Fruit fly (Drosophila melanogaster) whole organism, embryonic: ENCODE measurements around the gene Antdh.

ENCODE experiments used
- ATbp ChIP-seq: fragments of 200-800 bp; sonication (Bioruptor generic); optimal IDR thresholded peaks from 2 replicates; lab custom pipeline; 2017; ENCODE audit warnings: missing biosample characterization, mild to moderate bottlenecking, missing genetic modification characterization, missing genetic modification reagents
- Adf1 ChIP-seq: fragments of 200-800 bp; sonication (Bioruptor generic); IDR thresholded peaks from 2 replicates; pipeline ENCODE4 v1.3.6; 2022; ENCODE audit warnings: missing biosample characterization, missing genetic modification characterization
- CG10321 ChIP-seq: fragments of 200-800 bp; sonication (Bioruptor generic); IDR thresholded peaks from 2 replicates; pipeline ENCODE4 v1.3.6; 2022; ENCODE audit warnings: missing biosample characterization, missing genetic modification characterization
- CG11247 ChIP-seq: fragments of 200-800 bp; sonication (Bioruptor generic); IDR thresholded peaks from 2 replicates; pipeline ENCODE4 v1.3.6; 2022; ENCODE audit warnings: missing biosample characterization, missing genetic modification characterization
- CG13424 ChIP-seq: fragments of 200-800 bp; sonication (Bioruptor generic); optimal IDR thresholded peaks from 2 replicates; lab custom pipeline; 2019; ENCODE audit warnings: missing biosample characterization, mild to moderate bottlenecking, missing genetic modification characterization, moderate library complexity
- CG18011 ChIP-seq: fragments of 200-800 bp; sonication (Bioruptor generic); optimal IDR thresholded peaks from 2 replicates; lab custom pipeline; 2017; ENCODE audit warnings: missing biosample characterization, missing genetic modification characterization, mild to moderate bottlenecking, moderate library complexity, missing genotype
- CG18262 ChIP-seq: fragments of 200-800 bp; optimal IDR thresholded peaks from 3 replicates; lab custom pipeline; 2019; ENCODE audit warnings: missing biosample characterization, mild to moderate bottlenecking, missing genetic modification characterization, moderate library complexity
- CG2199 ChIP-seq: fragments of 200-800 bp; sonication (Bioruptor generic); IDR thresholded peaks from 3 replicates; pipeline ENCODE4 v1.3.6; 2022; ENCODE audit warnings: missing biosample characterization, missing genetic modification characterization
- CG30431 ChIP-seq: fragments of 200-800 bp; sonication (Bioruptor generic); optimal IDR thresholded peaks from 2 replicates; lab custom pipeline; 2017; ENCODE audit warnings: missing biosample characterization, missing genetic modification characterization
- CG3065 ChIP-seq: fragments of 200-800 bp; sonication (Bioruptor generic); optimal IDR thresholded peaks from 2 replicates; lab custom pipeline; 2016; ENCODE audit warnings: missing biosample characterization, missing genetic modification characterization
- CG31388 ChIP-seq: fragments of 200-800 bp; sonication (Bioruptor generic); optimal IDR thresholded peaks from 2 replicates; lab custom pipeline; 2016; ENCODE audit warnings: missing biosample characterization, missing genetic modification characterization
- CG32772 ChIP-seq: fragments of 200-800 bp; sonication (Bioruptor generic); IDR thresholded peaks from 2 replicates; pipeline ENCODE4 v1.3.6; 2022; ENCODE audit warnings: missing biosample characterization, missing genetic modification characterization
- CG4820 ChIP-seq: fragments of 200-800 bp; sonication (Bioruptor generic); optimal IDR thresholded peaks from 3 replicates; lab custom pipeline; 2016; ENCODE audit warnings: missing biosample characterization, missing genetic modification characterization
- CG7271 ChIP-seq: fragments of 200-800 bp; sonication (Bioruptor generic); optimal IDR thresholded peaks from 2 replicates; lab custom pipeline; 2018; ENCODE audit warnings: missing biosample characterization, mild to moderate bottlenecking, missing genetic modification characterization, moderate library complexity
- CG7839 ChIP-seq: fragments of 200-800 bp; sonication (Bioruptor generic); optimal IDR thresholded peaks from 3 replicates; lab custom pipeline; 2018; ENCODE audit warnings: missing biosample characterization, mild to moderate bottlenecking, missing genetic modification characterization, moderate library complexity
- CG8359 ChIP-seq: fragments of 200-800 bp; sonication (Bioruptor generic); optimal IDR thresholded peaks from 2 replicates; lab custom pipeline; 2017; ENCODE audit warnings: missing biosample characterization, mild to moderate bottlenecking, missing genetic modification characterization, borderline replicate concordance
- CG8924 ChIP-seq: fragments of 200-800 bp; optimal IDR thresholded peaks from 3 replicates; lab custom pipeline; 2019; ENCODE audit warnings: missing biosample characterization, mild to moderate bottlenecking, missing genetic modification characterization, moderate library complexity
- CG8944 ChIP-seq: fragments of 200-800 bp; sonication (Bioruptor generic); optimal IDR thresholded peaks from 3 replicates; lab custom pipeline; 2016; ENCODE audit warnings: missing biosample characterization, missing genetic modification characterization
- Chrac-16 ChIP-seq: fragments of 200-800 bp; sonication (Bioruptor generic); optimal IDR thresholded peaks from 3 replicates; lab custom pipeline; 2016; ENCODE audit warnings: missing biosample characterization, missing genetic modification characterization
- Deaf1 ChIP-seq: fragments of 200-800 bp; optimal IDR thresholded peaks from 3 replicates; lab custom pipeline; 2019; ENCODE audit warnings: missing biosample characterization, mild to moderate bottlenecking, missing genetic modification characterization, moderate library complexity
- Dip3 ChIP-seq: fragments of 200-800 bp; sonication (Bioruptor generic); optimal IDR thresholded peaks from 3 replicates; lab custom pipeline; 2016; ENCODE audit warnings: missing biosample characterization, missing genetic modification characterization
- Dll ChIP-seq: fragments of 200-800 bp; sonication (Bioruptor generic); IDR thresholded peaks from 4 replicates; pipeline ENCODE4 v1.3.6; 2022; ENCODE audit warnings: missing biosample characterization, missing genetic modification characterization; ENCODE audit not compliant: partially characterized antibody
- Dref ChIP-seq: fragments of 200-800 bp; sonication (Bioruptor generic); IDR thresholded peaks from 2 replicates; pipeline ENCODE4 v1.3.6; 2022; ENCODE audit warnings: missing biosample characterization, missing genetic modification characterization
- Fer3 ChIP-seq: fragments of 200-800 bp; sonication (Bioruptor generic); optimal IDR thresholded peaks from 2 replicates; lab custom pipeline; 2018; ENCODE audit warnings: missing biosample characterization, mild to moderate bottlenecking, missing genetic modification characterization, moderate library complexity
- Gug ChIP-seq: fragments of 200-800 bp; sonication (Bioruptor generic); IDR thresholded peaks from 4 replicates; pipeline ENCODE4 v1.3.6; 2022; ENCODE audit warnings: missing biosample characterization, missing genetic modification characterization
- HLH4C ChIP-seq: fragments of 200-800 bp; sonication (Bioruptor generic); IDR thresholded peaks from 3 replicates; pipeline ENCODE4 v1.3.6; 2022; ENCODE audit warnings: missing biosample characterization, missing genetic modification characterization; ENCODE audit not compliant: partially characterized antibody
- HLH54F ChIP-seq: fragments of 200-800 bp; sonication (Bioruptor generic); optimal IDR thresholded peaks from 3 replicates; lab custom pipeline; 2016; ENCODE audit warnings: missing biosample characterization, missing genetic modification characterization
- Hey ChIP-seq: fragments of 200-800 bp; sonication (Bioruptor generic); optimal IDR thresholded peaks from 3 replicates; lab custom pipeline; 2018; ENCODE audit warnings: missing biosample characterization, mild to moderate bottlenecking, missing genetic modification characterization
- Hr51 ChIP-seq, 2 experiments: fragments of 200-800 bp; sonication (Bioruptor generic); optimal IDR thresholded peaks; 2 replicates in 1 of 2; 3 replicates in 1 of 2; lab custom pipeline; 2016 to 2018; ENCODE audit warnings: missing biosample characterization in 2 of 2, missing genetic modification characterization in 2 of 2, mild to moderate bottlenecking in 1 of 2, moderate library complexity in 1 of 2
- Hsf ChIP-seq: fragments of 200-800 bp; sonication (Bioruptor generic); optimal IDR thresholded peaks from 3 replicates; lab custom pipeline; 2016; ENCODE audit warnings: missing biosample characterization, missing genetic modification characterization
- MBD-R2 ChIP-seq: fragments of 200-800 bp; sonication (Bioruptor generic); IDR thresholded peaks from 2 replicates; pipeline ENCODE4 v1.3.6; 2022; ENCODE audit warnings: missing biosample characterization, missing genetic modification characterization
- MESR4 ChIP-seq: fragments of 200-800 bp; sonication (Bioruptor generic); optimal IDR thresholded peaks from 2 replicates; lab custom pipeline; 2018; ENCODE audit warnings: missing biosample characterization, mild to moderate bottlenecking, missing genetic modification characterization, moderate library complexity
- Sox102F ChIP-seq: fragments of 200-800 bp; sonication (Bioruptor generic); optimal IDR thresholded peaks from 2 replicates; lab custom pipeline; 2018; ENCODE audit warnings: missing biosample characterization, mild to moderate bottlenecking, missing genetic modification characterization, moderate library complexity
- al ChIP-seq: fragments of 200-800 bp; sonication (Bioruptor generic); IDR thresholded peaks from 2 replicates; pipeline ENCODE4 v1.3.6; 2022; ENCODE audit warnings: missing biosample characterization, missing genetic modification characterization
- bab2 ChIP-seq: fragments of 200-800 bp; sonication (Bioruptor generic); optimal IDR thresholded peaks from 2 replicates; lab custom pipeline; 2016; ENCODE audit warnings: missing biosample characterization, missing genetic modification characterization
- bbx ChIP-seq: fragments of 200-800 bp; sonication (Bioruptor generic); IDR thresholded peaks from 2 replicates; pipeline ENCODE4 v1.3.6; 2022; ENCODE audit warnings: missing biosample characterization, missing genetic modification characterization; ENCODE audit not compliant: partially characterized antibody
- bcd ChIP-seq: fragments of 200-800 bp; sonication (Bioruptor generic); optimal IDR thresholded peaks from 2 replicates; lab custom pipeline; 2017; ENCODE audit warnings: missing biosample characterization, mild to moderate bottlenecking, missing genetic modification characterization
- chinmo ChIP-seq: fragments of 200-800 bp; sonication (Bioruptor generic); IDR thresholded peaks from 4 replicates; pipeline ENCODE4 v1.3.6; 2022; ENCODE audit warnings: missing biosample characterization, missing genetic modification characterization; ENCODE audit not compliant: partially characterized antibody
- crol ChIP-seq: fragments of 200-800 bp; sonication (Bioruptor generic); IDR thresholded peaks from 2 replicates; pipeline ENCODE4 v1.3.6; 2022; ENCODE audit warnings: missing biosample characterization, missing genetic modification characterization
- dmrt11E ChIP-seq: fragments of 200-800 bp; sonication (Bioruptor generic); optimal IDR thresholded peaks from 3 replicates; lab custom pipeline; 2018; ENCODE audit warnings: missing biosample characterization, mild to moderate bottlenecking, missing genetic modification characterization, moderate library complexity
- hth ChIP-seq: fragments of >200 bp; optimal IDR thresholded peaks from 2 replicates; lab custom pipeline; 2017; ENCODE audit warnings: inconsistent platforms
- jing ChIP-seq: fragments of 200-800 bp; sonication (Bioruptor generic); optimal IDR thresholded peaks from 2 replicates; lab custom pipeline; 2018; ENCODE audit warnings: missing biosample characterization, mild to moderate bottlenecking, missing genetic modification characterization
- jumu ChIP-seq: fragments of 200-800 bp; sonication (Bioruptor generic); optimal IDR thresholded peaks from 3 replicates; lab custom pipeline; 2016; ENCODE audit warnings: missing biosample characterization, missing genetic modification characterization
- knrl ChIP-seq: fragments of 200-800 bp; sonication (Bioruptor generic); IDR thresholded peaks from 3 replicates; pipeline ENCODE4 v1.3.6; 2022; ENCODE audit warnings: missing biosample characterization, missing genetic modification characterization; ENCODE audit not compliant: partially characterized antibody
- lab ChIP-seq: fragments of 200-800 bp; sonication (Bioruptor generic); optimal IDR thresholded peaks from 3 replicates; lab custom pipeline; 2017; ENCODE audit warnings: missing biosample characterization, missing genetic modification characterization, mild to moderate bottlenecking, moderate library complexity, missing genetic modification reagents
- lilli ChIP-seq: fragments of 200-800 bp; sonication (Bioruptor generic); optimal IDR thresholded peaks from 3 replicates; lab custom pipeline; 2016; ENCODE audit warnings: missing biosample characterization, missing genetic modification characterization
- nom ChIP-seq: fragments of 200-800 bp; sonication (Bioruptor generic); optimal IDR thresholded peaks from 2 replicates; lab custom pipeline; 2017; ENCODE audit warnings: missing biosample characterization, missing genetic modification characterization, mild to moderate bottlenecking, moderate library complexity, missing genetic modification reagents
- onecut ChIP-seq: fragments of 200-800 bp; sonication (Bioruptor generic); IDR thresholded peaks from 2 replicates; pipeline ENCODE4 v1.3.6; 2022; ENCODE audit warnings: missing biosample characterization, missing genetic modification characterization
- ranshi ChIP-seq: fragments of 200-800 bp; sonication (Bioruptor generic); IDR thresholded peaks from 2 replicates; pipeline ENCODE4 v1.3.6; 2022; ENCODE audit warnings: missing biosample characterization, missing genetic modification characterization
- ttk ChIP-seq: fragments of 200-800 bp; sonication (Bioruptor generic); IDR thresholded peaks from 2 replicates; pipeline ENCODE4 v2.1.2; 2022; ENCODE audit warnings: missing biosample characterization, missing genetic modification characterization

The Antdh gene

DNA sequence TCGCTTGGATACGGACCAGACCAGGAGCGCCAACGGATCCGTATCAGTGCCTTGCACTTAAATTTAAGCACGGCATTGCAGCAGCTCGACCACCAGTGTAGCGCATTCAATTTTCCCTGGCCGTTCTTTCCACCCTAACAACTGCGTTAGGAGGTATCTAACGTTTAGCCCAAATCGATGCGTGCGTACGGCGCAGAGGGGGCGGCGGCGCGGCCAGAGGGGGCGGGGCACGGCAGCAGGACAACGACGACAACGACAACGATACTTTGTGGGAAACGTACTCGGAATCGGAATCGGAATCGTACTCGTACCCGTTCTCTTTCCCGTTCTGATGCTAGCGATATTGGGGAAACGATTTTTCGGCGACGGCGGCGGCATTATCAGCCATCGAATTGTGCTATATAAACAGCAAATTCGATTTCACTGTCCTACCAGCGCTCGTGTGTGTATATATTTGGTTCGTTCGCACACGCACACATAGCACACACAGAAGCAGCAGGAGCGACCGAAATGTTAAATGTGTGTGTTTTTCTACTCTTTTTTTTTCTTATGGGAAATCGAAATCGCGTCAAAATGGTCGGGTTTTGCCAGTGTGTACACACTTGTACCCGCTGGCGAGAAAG is 44.6 kb downstream of the Antdh start, which contains the start of gene CG11122:
Gene CG11122, minus strand, starts transcription at position 601 of the 623 bp plus-strand sequence.
- TF ChIP-seq MESR4 (peak; percentile 49), CG31388 (GFP tag; lab: Kevin White, UChicago) (no peak), ranshi (GFP tag; lab: Robert Waterston, UW) (no peak), crol (GFP tag; lab: Robert Waterston, UW) (peak; percentile 91), lab (GFP tag; lab: Kevin White, UChicago) (no peak), Dll (GFP tag; lab: Robert Waterston, UW) (no peak), CG7271 (tag; lab: Kevin White, UChicago) (no peak), CG10321 (GFP tag; lab: Robert Waterston, UW) (peak; percentile 39; the same call in 1 of the 2 replicates), knrl (no peak), CG4820 (GFP tag; lab: Kevin White, UChicago) (no peak), HLH4C (GFP tag; lab: Robert Waterston, UW) (no peak), Sox102F (no peak), Fer3 (tag; lab: Kevin White, UChicago) (no peak), CG11247 (no peak), CG2199 (GFP tag; lab: Robert Waterston, UW) (no peak), ttk (GFP tag; lab: Robert Waterston, UW) (no peak), CG8944 (no peak), CG30431 (no peak), onecut (GFP tag; lab: Robert Waterston, UW) (peak; percentile 87), HLH54F (GFP tag; lab: Kevin White, UChicago) (no peak), bcd (GFP tag; lab: Kevin White, UChicago) (no peak), CG18011 (GFP tag; lab: Kevin White, UChicago) (no peak), CG13424 (no peak), Deaf1 (tag; lab: Kevin White, UChicago) (peak; percentile 64), CG8924 (tag; lab: Kevin White, UChicago) (no peak), Gug (GFP tag; lab: Robert Waterston, UW) (no peak), nom (GFP tag; lab: Kevin White, UChicago) (peak; percentile 50), bbx (GFP tag; lab: Robert Waterston, UW) (peak; percentile 25), chinmo (GFP tag; lab: Robert Waterston, UW) (no peak), jumu (GFP tag; lab: Kevin White, UChicago) (no peak), Dref (peak; percentile 69), CG18262 (tag; lab: Kevin White, UChicago) (no peak), CG32772 (no peak), Dip3 (GFP tag; lab: Kevin White, UChicago) (no peak), CG3065 (no peak), ATbp (no peak), MBD-R2 (0 out of 2 replicates have a peak, but pooled peaks have one; percentile 26), Adf1 (peak; percentile 10; the same call in 1 of the 2 replicates), al (no peak), Hr51 (GFP tag; optimal IDR thresholded peaks at IDR 0.05; lab: Kevin White, UChicago) (no peak), hth (lab: Kevin White, UChicago) (no peak), bab2 (GFP tag; lab: Kevin White, UChicago) (no peak), CG8359 (GFP tag; lab: Kevin White, UChicago) (no peak), lilli (GFP tag; lab: Kevin White, UChicago) (no peak), dmrt11E (tag; lab: Kevin White, UChicago) (no peak), Hey (no peak), jing (no peak), Chrac-16 (GFP tag; lab: Kevin White, UChicago) (no peak), CG7839 (tag; lab: Kevin White, UChicago) (no peak), Hsf (GFP tag; lab: Kevin White, UChicago) (no peak)
